Worm (Caenorhabditis elegans) whole organism, early embryonic: Measurements from ENCODE around the gene snf-5.

Source experiments
- B0310.2 ChIP-seq: sonication (generic microtip); optimal IDR thresholded peaks from 2 replicates; lab custom pipeline; 2016; ENCODE audit warnings: mild to moderate bottlenecking, missing genetic modification characterization, missing compliant biosample characterization
- F13C5.2 ChIP-seq: sonication (generic microtip); optimal IDR thresholded peaks from 2 replicates; lab custom pipeline; 2017; ENCODE audit warnings: mild to moderate bottlenecking, missing genetic modification characterization, inconsistent platforms, missing compliant biosample characterization
- aly-1 ChIP-seq: sonication (generic microtip); optimal IDR thresholded peaks from 2 replicates; lab custom pipeline; 2016; ENCODE audit warnings: missing genetic modification characterization, missing compliant biosample characterization
- ama-1 ChIP-seq: fragments of 150-350 bp; optimal IDR thresholded peaks from 2 replicates; lab custom pipeline; 2014
- ceh-13 ChIP-seq: fragments of 200-800 bp; sonication (Bioruptor generic); optimal IDR thresholded peaks from 2 replicates; lab custom pipeline; 2018; ENCODE audit warnings: mild to moderate bottlenecking, missing genetic modification characterization, missing compliant biosample characterization
- ceh-36 ChIP-seq: sonication (generic microtip); optimal IDR thresholded peaks from 2 replicates; lab custom pipeline; 2016; ENCODE audit warnings: missing genetic modification characterization, inconsistent platforms, missing compliant biosample characterization
- ets-7 ChIP-seq: sonication (generic microtip); optimal IDR thresholded peaks from 2 replicates; lab custom pipeline; 2016; ENCODE audit warnings: missing genotype, missing genetic modification characterization, missing compliant biosample characterization
- flt-1 ChIP-seq: fragments of 200-800 bp; sonication (Bioruptor generic); IDR thresholded peaks from 2 replicates; pipeline ENCODE4 v1.3.6; 2022; ENCODE audit warnings: missing genetic modification characterization, missing compliant biosample characterization
- hmg-4 ChIP-seq: fragments of 200-800 bp; sonication (Bioruptor generic); optimal IDR thresholded peaks from 2 replicates; lab custom pipeline; 2018; ENCODE audit warnings: mild to moderate bottlenecking, missing genetic modification characterization, missing compliant biosample characterization
- hnd-1 ChIP-seq: sonication (generic microtip); optimal IDR thresholded peaks from 2 replicates; lab custom pipeline; 2016; ENCODE audit warnings: missing genetic modification characterization, missing compliant biosample characterization
- scrt-1 ChIP-seq: fragments of 200-800 bp; sonication (Bioruptor generic); IDR thresholded peaks from 2 replicates; pipeline ENCODE4 v1.3.6; 2022; ENCODE audit warnings: missing genetic modification characterization, missing compliant biosample characterization
- sea-1 ChIP-seq: fragments of 200-800 bp; sonication (Bioruptor generic); conservative IDR thresholded peaks from 2 replicates; pipeline ENCODE4 v1.3.6; 2022; ENCODE audit warnings: missing genetic modification characterization, missing compliant biosample characterization

DNA sequence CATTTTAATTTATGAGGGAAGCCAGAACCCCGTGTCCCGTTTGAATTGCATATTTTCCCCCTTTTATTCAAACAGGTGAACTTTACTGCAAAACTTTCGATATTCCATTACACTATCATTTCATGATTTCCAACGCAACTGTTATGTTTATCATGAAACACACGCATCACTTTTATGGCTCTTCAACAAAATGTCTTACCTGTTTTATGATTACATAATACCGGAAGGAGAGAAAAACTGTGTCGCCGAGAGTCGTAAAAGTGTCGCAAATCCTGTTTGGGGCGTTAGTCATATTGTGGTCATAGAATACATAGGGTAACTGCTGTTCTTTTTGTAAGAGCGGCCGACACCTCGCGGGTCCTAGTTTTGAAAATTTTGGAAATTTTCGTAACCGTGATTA, 26.8 kb upstream of the snf-5 start:
- TF ChIP-seq sea-1 (GFP tag; lab: Robert Waterston, UW) (no peak), F13C5.2 (tag; lab: Kevin White, UChicago) (no peak), ama-1 (lab: Kevin White, UChicago) (no peak), hmg-4 (GFP tag; lab: Kevin White, UChicago) (no peak), aly-1 (tag; lab: Kevin White, UChicago) (no peak), scrt-1 (GFP tag; lab: Robert Waterston, UW) (no peak), ceh-13 (no peak), hnd-1 (tag; lab: Kevin White, UChicago) (no peak), ceh-36 (tag; lab: Kevin White, UChicago) (no peak), flt-1 (GFP tag; lab: Robert Waterston, UW) (no peak), B0310.2 (no peak), ets-7 (tag; lab: Kevin White, UChicago) (no peak)
